Worm (Caenorhabditis elegans) whole organism, L4 larva: ENCODE data around the gene R74.7.
A peak's percentile ranks its signal among the peaks of the same experiment; 100 is the strongest.

Source experiments
- T20F7.1 ChIP-seq: fragments of 200-800 bp; sonication (Bioruptor generic); optimal IDR thresholded peaks from 2 replicates; lab custom pipeline; 2018; ENCODE audit warnings: mild to moderate bottlenecking, missing genetic modification characterization, missing compliant biosample characterization
- ama-1 ChIP-seq: fragments of 150-350 bp; optimal IDR thresholded peaks from 2 replicates; lab custom pipeline; 2014; ENCODE audit warnings: inconsistent platforms, mixed read lengths
- ceh-62 ChIP-seq: sonication (generic microtip); optimal IDR thresholded peaks from 2 replicates; lab custom pipeline; 2017; ENCODE audit warnings: missing biosample characterization, missing genetic modification characterization
- ceh-82 ChIP-seq: sonication (generic microtip); optimal IDR thresholded peaks from 2 replicates; lab custom pipeline; 2017; ENCODE audit warnings: missing biosample characterization, missing genetic modification characterization
- ctbp-1 ChIP-seq: fragments of 200-800 bp; sonication (Bioruptor generic); IDR thresholded peaks from 2 replicates; pipeline ENCODE4 v1.3.6; 2022; ENCODE audit warnings: missing genetic modification reagents, missing genetic modification characterization, missing compliant biosample characterization
- jun-1 ChIP-seq: fragments of 150-350 bp; optimal IDR thresholded peaks from 2 replicates; lab custom pipeline; 2014; ENCODE audit warnings: missing biosample characterization, missing genetic modification reagents, missing genetic modification characterization
- lim-7 ChIP-seq: fragments of 200-800 bp; sonication (Bioruptor generic); IDR thresholded peaks from 2 replicates; pipeline ENCODE4 v1.3.6; 2022; ENCODE audit warnings: missing genetic modification characterization, missing compliant biosample characterization
- rbr-2 ChIP-seq: sonication (generic microtip); optimal IDR thresholded peaks from 2 replicates; lab custom pipeline; 2016; ENCODE audit warnings: missing genotype, missing genetic modification characterization, missing compliant biosample characterization
- saeg-2 ChIP-seq: fragments of 200-800 bp; sonication (Bioruptor generic); IDR thresholded peaks from 2 replicates; pipeline ENCODE4 v1.3.6; 2022; ENCODE audit warnings: missing genetic modification reagents, missing genetic modification characterization, missing compliant biosample characterization

DNA sequence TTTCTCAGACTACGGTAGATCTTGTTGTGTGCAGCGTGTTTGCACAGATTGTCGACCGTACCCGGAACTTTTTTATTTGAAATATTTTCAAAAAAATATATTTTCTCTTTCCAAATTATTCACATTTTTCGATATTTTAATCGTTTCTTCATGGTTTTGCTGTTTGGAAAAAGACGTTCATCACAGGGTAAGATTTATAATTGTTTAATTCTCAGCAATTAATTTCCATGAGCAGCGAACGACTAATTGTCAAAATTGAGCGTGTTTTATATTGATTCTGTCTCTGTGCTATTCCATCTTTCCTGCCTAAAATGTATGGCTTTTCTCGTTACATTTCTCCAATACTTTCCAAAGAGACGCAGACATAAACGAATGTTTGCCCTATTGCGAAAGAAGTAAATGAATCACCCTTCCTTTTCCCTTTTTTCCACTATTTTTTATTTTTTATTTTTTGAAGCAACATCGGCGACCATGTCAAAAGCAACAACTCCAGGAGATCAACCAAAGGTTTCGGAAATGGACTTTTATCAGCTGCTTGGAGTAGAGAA, 13.1 kb upstream of the R74.7 start, which contains the start of gene dnj-16:
- TF ChIP-seq ceh-82 (tag; lab: Kevin White, UChicago) = no peak
- TF ChIP-seq saeg-2 (GFP tag; lab: Robert Waterston, UW) = no peak
- TF ChIP-seq T20F7.1 (GFP tag; lab: Kevin White, UChicago) = peak; percentile 3
- no peak for TF ChIP-seq ama-1 (lab: Kevin White, UChicago)
- TF ChIP-seq rbr-2 (tag; lab: Kevin White, UChicago) = no peak
- TF ChIP-seq ceh-62 = no peak
- TF ChIP-seq ctbp-1 = no peak
- no peak for TF ChIP-seq jun-1 (tag; lab: Kevin White, UChicago)
- TF ChIP-seq lim-7 (GFP tag; lab: Robert Waterston, UW) = no peak
